Worm (Caenorhabditis elegans): ENCODE data around the gene mans-2.

DNA sequence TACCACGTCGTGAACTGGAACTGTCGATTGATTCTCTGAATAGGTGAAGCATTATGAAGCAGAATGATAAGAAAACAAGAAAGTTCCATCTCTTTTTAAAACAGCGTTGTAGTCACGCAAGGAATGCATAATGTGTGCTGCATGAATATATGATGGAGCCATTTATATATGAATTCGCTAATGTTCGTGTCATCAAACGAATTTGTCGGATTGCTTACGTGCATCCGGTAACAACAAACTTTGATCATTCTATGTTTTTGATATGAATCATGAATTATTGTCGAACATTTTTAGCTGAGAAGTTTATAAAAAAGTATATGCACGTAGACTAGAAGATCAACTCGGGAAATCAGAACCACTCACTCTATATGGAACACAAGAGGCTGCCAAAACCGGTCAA lies 12.1 kb upstream of the mans-2 start:
- TF ChIP-seq ref-2 (tag; optimal IDR thresholded peaks at IDR 0.05) (no peak), npax-4 (tag; optimal IDR thresholded peaks at IDR 0.05) (no peak), ceh-6 (GFP tag; optimal IDR thresholded peaks at IDR 0.05) (no peak), pqm-1 (tag; optimal IDR thresholded peaks at IDR 0.05) (no peak), dve-1 (tag; optimal IDR thresholded peaks at IDR 0.05) (no peak), zip-5 (tag; optimal IDR thresholded peaks at IDR 0.05) (no peak), lin-11 (tag; optimal IDR thresholded peaks at IDR 0.05) (no peak), elt-2 (tag; optimal IDR thresholded peaks at IDR 0.05) (no peak)

Measured in whole organism, late embryonic.